Worm (Caenorhabditis elegans): ENCODE results near the gene faah-1.

DNA sequence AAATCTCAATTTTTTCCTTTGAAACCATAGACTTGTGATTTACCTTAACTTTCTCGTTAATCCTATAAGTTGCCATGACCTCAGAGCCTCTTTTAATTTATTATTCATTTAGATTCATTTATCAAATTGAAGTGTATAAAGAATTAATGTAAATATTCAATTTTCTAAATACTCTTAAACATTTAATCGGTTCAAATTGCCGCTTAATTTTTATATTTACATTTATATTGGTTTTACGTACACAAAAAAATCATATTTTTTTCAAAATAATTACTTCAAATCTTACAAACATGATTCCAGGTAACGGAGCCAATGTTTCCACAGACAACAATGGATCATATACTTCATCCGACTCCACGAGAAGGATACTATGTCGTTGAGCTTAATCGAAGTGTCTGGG lies 10.7 kb upstream of the faah-1 start, which contains the start of gene pmk-1:
- no peak for TF ChIP-seq unc-62 (GFP tag; optimal IDR thresholded peaks at IDR 0.05)
- TF ChIP-seq ceh-79 (tag; optimal IDR thresholded peaks at IDR 0.05), result no peak

All from whole organism, young adult.